Fruit fly (Drosophila melanogaster) whole organism: Measurements from ENCODE around the gene numb.

ENCODE experiments used
- CG8478 ChIP-seq: fragments of >200 bp; optimal IDR thresholded peaks from 2 replicates; lab custom pipeline; 2018; ENCODE audit warnings: inconsistent platforms
- Dll ChIP-seq: fragments of >200 bp; optimal IDR thresholded peaks from 2 replicates; lab custom pipeline; 2017
- EcR ChIP-seq, 2 experiments: fragments of >200 bp; optimal IDR thresholded peaks; 2 replicates each; lab custom pipeline; 2017; ENCODE audit warnings: missing biosample characterization in 2 of 2, missing genetic modification characterization in 2 of 2, missing genetic modification reagents in 2 of 2
- pan ChIP-seq: fragments of >200 bp; optimal IDR thresholded peaks from 2 replicates; lab custom pipeline; 2017
- psq ChIP-seq: fragments of >200 bp; optimal IDR thresholded peaks from 2 replicates; lab custom pipeline; 2017
- usp ChIP-seq: fragments of >200 bp; optimal IDR thresholded peaks from 2 replicates; lab custom pipeline; 2017; ENCODE audit warnings: missing biosample characterization, missing genetic modification characterization, mixed read lengths

Gene numb

DNA sequence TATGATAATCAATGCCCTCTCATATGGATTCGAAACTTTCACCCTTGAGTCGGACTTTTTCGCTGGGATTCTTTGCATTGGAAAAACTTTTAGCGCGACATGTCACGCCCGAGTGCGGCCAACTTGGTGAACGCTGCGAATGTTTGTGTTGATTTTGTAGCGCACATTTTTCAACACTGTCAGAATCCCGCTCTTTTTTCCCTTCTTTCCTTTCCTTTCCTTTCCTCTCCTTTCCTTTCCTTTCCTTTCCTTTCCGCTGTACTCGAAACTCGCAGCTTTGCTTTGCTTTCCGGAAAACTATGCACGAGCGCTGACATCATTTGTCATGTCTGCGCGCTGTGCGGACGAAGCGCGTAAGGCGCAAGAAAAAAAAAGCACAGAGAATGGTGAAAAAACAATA, 30.1 kb downstream of the numb start:
- no peak for TF ChIP-seq usp (GFP tag; lab: Kevin White, UChicago)
- no peak for TF ChIP-seq EcR (GFP tag; optimal IDR thresholded peaks at IDR 0.05; lab: Kevin White, UChicago)
- TF ChIP-seq pan (lab: Kevin White, UChicago) = no peak
- no peak for TF ChIP-seq Dll (lab: Kevin White, UChicago)
- no peak for TF ChIP-seq psq
- no peak for TF ChIP-seq CG8478 (lab: Kevin White, UChicago)

- no peak for TF ChIP-seq pan (lab: Kevin White, UChicago)
- no peak for TF ChIP-seq EcR (GFP tag; optimal IDR thresholded peaks at IDR 0.05; lab: Kevin White, UChicago)
- TF ChIP-seq psq = no peak
- TF ChIP-seq CG8478 (lab: Kevin White, UChicago) = no peak
- no peak for TF ChIP-seq Dll (lab: Kevin White, UChicago)
- no peak for TF ChIP-seq usp (GFP tag; lab: Kevin White, UChicago)
These were observed 50.2 kb downstream of the numb start for dm6 chr2L:9487468-9487867.

DNA sequence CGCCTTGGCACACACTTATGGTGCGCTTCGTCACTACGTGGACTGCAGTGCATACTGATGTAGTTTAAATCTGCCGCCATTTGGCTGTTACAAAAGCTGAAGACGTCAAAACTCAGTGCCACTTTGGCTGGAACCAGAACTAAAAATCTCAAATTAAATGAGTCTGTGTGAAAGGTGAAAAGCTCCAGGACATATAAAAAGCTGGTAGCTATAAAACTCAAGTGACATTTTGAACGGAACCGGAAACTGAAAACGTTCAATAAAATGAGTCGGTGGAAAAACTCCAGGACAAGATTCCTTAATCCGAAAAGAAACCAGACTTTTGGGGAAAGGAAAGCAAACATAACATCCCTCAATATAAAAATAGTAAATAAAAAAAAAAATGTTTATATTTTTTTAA, 53.5 kb downstream of the numb start:
- TF ChIP-seq CG8478 (lab: Kevin White, UChicago) = no peak
- TF ChIP-seq usp (GFP tag; lab: Kevin White, UChicago) = no peak
- TF ChIP-seq Dll (lab: Kevin White, UChicago) = no peak
- no peak for TF ChIP-seq psq
- no peak for TF ChIP-seq pan (lab: Kevin White, UChicago)
- TF ChIP-seq EcR (GFP tag; optimal IDR thresholded peaks at IDR 0.05; lab: Kevin White, UChicago) = no peak

DNA sequence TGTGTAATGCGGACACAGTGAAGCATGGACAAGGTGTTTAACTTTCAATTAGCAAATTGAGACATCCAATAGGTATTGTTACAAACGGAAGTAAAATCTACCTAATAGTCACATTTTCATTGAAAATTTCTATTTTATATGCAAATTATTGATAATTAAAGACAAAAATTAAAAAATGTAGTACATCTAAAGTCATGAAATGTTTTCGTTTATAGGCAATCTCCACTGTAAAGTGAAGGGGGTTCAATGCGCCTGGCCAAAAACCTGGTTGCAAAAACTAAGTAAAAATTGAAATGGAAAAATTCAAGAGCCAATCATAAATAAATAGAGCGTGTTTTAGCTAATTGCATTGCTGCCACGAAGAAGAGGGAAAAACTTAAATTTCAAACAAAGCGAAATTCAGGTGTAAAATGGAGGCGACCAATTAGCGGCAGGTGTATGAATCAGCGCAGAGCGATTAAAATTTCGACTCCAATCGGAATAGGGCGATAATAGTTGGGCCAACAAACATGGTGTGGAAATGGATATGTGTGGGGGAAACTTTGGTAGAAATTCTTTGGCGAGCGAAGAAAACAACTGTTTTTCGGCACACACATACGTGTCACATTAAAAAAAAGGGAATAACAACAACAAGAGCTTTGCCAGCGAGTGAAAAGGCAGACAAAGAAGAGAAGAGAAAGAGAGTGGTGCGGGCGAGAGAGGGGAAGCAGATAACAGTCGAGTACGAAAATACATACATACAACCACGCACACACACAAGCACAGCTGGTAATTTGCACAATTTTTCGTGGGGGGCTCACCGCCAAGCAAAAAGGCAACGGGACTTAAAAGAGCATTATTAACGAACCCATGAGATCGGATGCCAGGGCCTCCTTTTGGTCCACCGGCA, 56.4 kb downstream of the numb start:
- no peak for TF ChIP-seq psq
- TF ChIP-seq EcR (GFP tag; optimal IDR thresholded peaks at IDR 0.05; lab: Kevin White, UChicago) = peak in 1 of 2 experiments; percentile 59
- TF ChIP-seq Dll (lab: Kevin White, UChicago) = no peak

dm6 chr2L:9494663-9495417, 57.6 kb downstream of the numb start, which contains the start of gene Gdi:
Gene Gdi (minus strand): TSS chr2L:9494876.
- no peak for TF ChIP-seq Dll (lab: Kevin White, UChicago)
- peak; percentile 3 for TF ChIP-seq psq

DNA sequence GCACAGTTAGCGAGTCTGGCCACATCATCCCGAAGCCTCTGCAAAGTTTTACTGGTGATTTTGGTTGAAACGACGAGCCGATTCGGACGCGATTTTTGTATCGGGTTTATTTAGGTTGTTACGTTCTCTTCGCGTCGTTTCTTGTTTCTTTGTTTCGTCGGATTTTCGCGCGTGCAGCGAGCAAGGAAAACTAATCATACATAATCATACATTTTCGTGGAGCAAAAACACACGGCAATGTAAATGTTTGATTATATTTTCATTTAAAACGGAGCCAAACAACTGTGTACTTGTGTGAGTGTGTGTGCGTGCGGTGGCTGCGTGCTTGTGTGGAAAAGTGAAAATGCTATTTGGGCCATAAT, 58.1 kb downstream of the numb start, which contains the start of gene CG33298:
Gene CG33298, plus strand, starts transcription at position 57 of the 362 bp plus-strand sequence.
- TF ChIP-seq EcR (GFP tag; optimal IDR thresholded peaks at IDR 0.05; lab: Kevin White, UChicago) = no peak
- TF ChIP-seq psq = no peak

- TF ChIP-seq usp (GFP tag; lab: Kevin White, UChicago) (no peak), psq (no peak), CG8478 (lab: Kevin White, UChicago) (no peak), pan (lab: Kevin White, UChicago) (no peak), EcR (GFP tag; optimal IDR thresholded peaks at IDR 0.05; lab: Kevin White, UChicago) (no peak), Dll (lab: Kevin White, UChicago) (no peak)
These were observed 58.6 kb downstream of the numb start for dm6 chr2L:9495870-9496269.

DNA sequence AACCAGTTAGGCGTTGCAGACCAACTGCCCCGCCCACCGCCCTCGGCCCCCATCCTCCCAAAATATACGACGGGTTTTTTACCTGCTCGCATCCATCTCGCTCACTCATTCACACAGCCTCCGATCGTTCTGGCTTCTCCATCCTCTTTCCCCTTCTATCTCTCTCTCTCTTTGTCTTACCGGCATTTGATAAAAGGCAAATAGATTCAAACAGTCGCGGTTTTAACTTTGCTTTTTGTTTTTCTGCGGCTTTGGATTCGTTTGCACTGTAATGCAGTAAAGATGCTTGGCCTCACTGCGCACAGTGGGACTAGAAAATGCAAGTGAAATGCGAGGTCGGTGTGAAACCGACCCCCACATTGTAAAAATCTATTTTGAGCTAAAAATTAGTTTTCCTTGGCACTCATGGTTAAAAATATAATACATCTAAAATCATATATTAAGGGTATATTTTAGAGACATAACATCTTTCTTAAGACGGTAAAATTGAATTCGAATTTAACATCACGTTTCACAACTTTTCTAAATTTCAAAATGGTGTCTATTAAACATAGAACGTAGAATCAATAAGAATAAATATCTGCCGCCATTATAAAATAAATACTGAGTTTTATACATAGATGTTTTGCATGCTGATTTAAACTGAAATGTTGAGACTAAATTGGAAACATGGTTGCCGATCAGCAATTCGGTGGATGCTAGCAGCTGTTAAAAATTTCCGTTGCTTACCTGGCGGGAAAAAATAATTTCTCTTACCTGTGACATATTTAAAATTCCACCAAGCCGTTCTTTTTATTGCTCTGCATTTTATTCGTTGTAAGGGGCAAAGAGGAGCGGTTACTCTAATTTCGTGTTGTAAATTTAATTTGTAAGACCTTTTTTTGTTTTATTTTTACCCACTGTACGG, 59.4 kb downstream of the numb start:
- no peak for TF ChIP-seq CG8478 (lab: Kevin White, UChicago)
- peak in 1 of 2 experiments; percentile 15 for TF ChIP-seq EcR (GFP tag; optimal IDR thresholded peaks at IDR 0.05; lab: Kevin White, UChicago)

DNA sequence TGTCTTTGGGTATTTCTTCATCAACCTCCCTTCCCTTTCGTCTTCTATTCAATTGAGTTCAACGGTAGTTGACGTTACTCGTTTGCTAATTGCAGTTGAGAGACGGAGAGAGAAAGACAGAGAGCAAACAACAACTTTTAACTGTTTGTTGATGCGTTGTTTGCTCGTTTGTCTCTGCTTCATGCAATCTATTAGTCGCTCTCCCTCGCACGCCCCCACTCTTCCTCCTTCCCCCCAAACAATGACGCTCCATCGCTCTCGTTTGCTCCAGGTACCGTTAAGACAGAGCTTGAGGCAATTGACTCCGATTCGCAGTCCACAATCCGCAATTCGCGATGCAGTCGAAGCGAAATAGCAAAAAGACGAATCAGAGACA, 60.0 kb downstream of the numb start:
- no peak for TF ChIP-seq usp (GFP tag; lab: Kevin White, UChicago)
- peak in 1 of 2 experiments; percentile 61 for TF ChIP-seq EcR (GFP tag; optimal IDR thresholded peaks at IDR 0.05; lab: Kevin White, UChicago)

dm6 chr2L:9498185-9498984, 61.1 kb downstream of the numb start:
- TF ChIP-seq Dll (lab: Kevin White, UChicago) = no peak
- no peak for TF ChIP-seq psq
- no peak for TF ChIP-seq pan (lab: Kevin White, UChicago)
- TF ChIP-seq usp (GFP tag; lab: Kevin White, UChicago) = no peak
- no peak for TF ChIP-seq CG8478 (lab: Kevin White, UChicago)
- TF ChIP-seq EcR (GFP tag; optimal IDR thresholded peaks at IDR 0.05; lab: Kevin White, UChicago) = no peak

DNA sequence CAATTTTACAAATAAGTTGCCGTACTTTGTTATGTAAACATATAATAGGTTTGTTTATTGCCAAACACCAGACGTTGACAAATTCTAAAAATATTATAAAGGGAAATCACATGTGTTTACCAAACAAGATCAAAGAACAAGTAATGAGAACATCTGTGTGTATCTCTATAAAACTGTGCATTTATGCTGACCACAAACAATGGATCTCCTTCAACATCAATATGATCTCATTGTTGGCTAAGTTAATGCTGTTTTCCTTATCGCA, 61.6 kb downstream of the numb start:
- TF ChIP-seq EcR (GFP tag; optimal IDR thresholded peaks at IDR 0.05; lab: Kevin White, UChicago) (no peak), psq (no peak), usp (GFP tag; lab: Kevin White, UChicago) (no peak), pan (lab: Kevin White, UChicago) (no peak)
